Fruit fly (Drosophila melanogaster) whole organism, embryonic: Measurements from ENCODE around the gene CG31259.

Source experiments
- ATbp ChIP-seq: fragments of 200-800 bp; sonication (Bioruptor generic); optimal IDR thresholded peaks from 2 replicates; lab custom pipeline; 2017; ENCODE audit warnings: missing biosample characterization, mild to moderate bottlenecking, missing genetic modification characterization, missing genetic modification reagents
- BEAF-32 ChIP-seq: fragments of 200-800 bp; sonication (Bioruptor generic); optimal IDR thresholded peaks from 3 replicates; lab custom pipeline; 2017; ENCODE audit warnings: missing biosample characterization, missing genetic modification characterization, mild to moderate bottlenecking, moderate library complexity, missing genetic modification reagents
- Bgb ChIP-seq: fragments of 200-800 bp; sonication (Bioruptor generic); IDR thresholded peaks from 2 replicates; pipeline ENCODE4 v1.3.6; 2022; ENCODE audit warnings: missing biosample characterization, missing genetic modification characterization; ENCODE audit not compliant: partially characterized antibody
- CG12299 ChIP-seq: fragments of 200-800 bp; sonication (Bioruptor generic); optimal IDR thresholded peaks from 2 replicates; lab custom pipeline; 2018; ENCODE audit warnings: missing biosample characterization, mild to moderate bottlenecking, missing genetic modification characterization
- CG12659 ChIP-seq: fragments of 200-800 bp; sonication (Bioruptor generic); optimal IDR thresholded peaks from 3 replicates; lab custom pipeline; 2017; ENCODE audit warnings: mild to moderate bottlenecking, missing biosample characterization, missing genetic modification reagents, missing genetic modification characterization
- CG13296 ChIP-seq: fragments of 200-800 bp; sonication (Bioruptor generic); optimal IDR thresholded peaks from 3 replicates; lab custom pipeline; 2018; ENCODE audit warnings: missing biosample characterization, mild to moderate bottlenecking, missing genetic modification characterization
- CG17186 ChIP-seq: fragments of 200-800 bp; sonication (Bioruptor generic); optimal IDR thresholded peaks from 3 replicates; lab custom pipeline; 2017; ENCODE audit warnings: missing biosample characterization, missing genetic modification reagents, missing genetic modification characterization
- CG1832 ChIP-seq: fragments of 200-800 bp; sonication (Bioruptor generic); optimal IDR thresholded peaks from 2 replicates; lab custom pipeline; 2017; ENCODE audit warnings: missing biosample characterization, mild to moderate bottlenecking, missing genetic modification characterization, inconsistent platforms
- CG3838 ChIP-seq: fragments of 200-800 bp; sonication (Bioruptor generic); optimal IDR thresholded peaks from 3 replicates; lab custom pipeline; 2016; ENCODE audit warnings: missing biosample characterization, missing genetic modification characterization
- CG43689 ChIP-seq: fragments of 200-800 bp; sonication (Bioruptor generic); IDR thresholded peaks from 2 replicates; pipeline ENCODE4 v1.3.6; 2022; ENCODE audit warnings: missing biosample characterization, missing genetic modification characterization
- CG4404 ChIP-seq: fragments of 200-800 bp; sonication (Bioruptor generic); IDR thresholded peaks from 2 replicates; pipeline ENCODE4 v1.3.6; 2022; ENCODE audit warnings: missing biosample characterization, missing genetic modification characterization
- CG6854 ChIP-seq: fragments of 200-800 bp; sonication (Bioruptor generic); optimal IDR thresholded peaks from 3 replicates; lab custom pipeline; 2017; ENCODE audit warnings: missing biosample characterization, mild to moderate bottlenecking, missing genetic modification characterization
- CG9797 ChIP-seq: fragments of 200-800 bp; sonication (Bioruptor generic); optimal IDR thresholded peaks from 3 replicates; lab custom pipeline; 2018; ENCODE audit warnings: missing biosample characterization, mild to moderate bottlenecking, missing genetic modification characterization
- CHES-1-like ChIP-seq: fragments of 200-800 bp; sonication (Bioruptor generic); optimal IDR thresholded peaks from 2 replicates; lab custom pipeline; 2016; ENCODE audit warnings: missing biosample characterization, missing genetic modification characterization
- CrebB ChIP-seq: fragments of 200-800 bp; sonication (Bioruptor generic); optimal IDR thresholded peaks from 3 replicates; lab custom pipeline; 2018; ENCODE audit warnings: missing biosample characterization, mild to moderate bottlenecking, missing genetic modification characterization
- Dp ChIP-seq: fragments of 200-800 bp; sonication (Bioruptor generic); optimal IDR thresholded peaks from 2 replicates; lab custom pipeline; 2018; ENCODE audit warnings: missing biosample characterization, mild to moderate bottlenecking, missing genetic modification characterization, moderate library complexity
- E2f2 ChIP-seq: fragments of 200-800 bp; sonication (Bioruptor generic); IDR thresholded peaks from 2 replicates; pipeline ENCODE4 v1.3.6; 2022; ENCODE audit warnings: missing biosample characterization, missing genetic modification characterization
- Eip74EF ChIP-seq, 2 experiments: fragments of 200-800 bp in 1 of 2; fragments of >200 bp in 1 of 2; sonication (Bioruptor generic) in 1 of 2; optimal IDR thresholded peaks; 2 replicates each; lab custom pipeline; 2017 to 2019; ENCODE audit warnings: missing biosample characterization in 2 of 2, missing genetic modification characterization in 2 of 2, mild to moderate bottlenecking in 1 of 2, moderate library complexity in 1 of 2
- Gsc ChIP-seq: fragments of 200-800 bp; sonication (Bioruptor generic); IDR thresholded peaks from 2 replicates; pipeline ENCODE4 v1.3.6; 2022; ENCODE audit warnings: missing biosample characterization, missing genetic modification characterization
- Gug ChIP-seq: fragments of 200-800 bp; sonication (Bioruptor generic); IDR thresholded peaks from 4 replicates; pipeline ENCODE4 v1.3.6; 2022; ENCODE audit warnings: missing biosample characterization, missing genetic modification characterization
- Hmx ChIP-seq: fragments of 200-800 bp; sonication (Bioruptor generic); optimal IDR thresholded peaks from 2 replicates; lab custom pipeline; 2016; ENCODE audit warnings: missing biosample characterization, missing genetic modification characterization
- Meics ChIP-seq: fragments of 200-800 bp; sonication (Bioruptor generic); optimal IDR thresholded peaks from 2 replicates; lab custom pipeline; 2017; ENCODE audit warnings: missing biosample characterization, mild to moderate bottlenecking, missing genetic modification characterization
- Mrtf ChIP-seq: fragments of 200-800 bp; sonication (Bioruptor generic); IDR thresholded peaks from 3 replicates; pipeline ENCODE4 v1.3.6; 2022; ENCODE audit warnings: missing biosample characterization, missing genetic modification characterization
- Pdp1 ChIP-seq, 2 experiments: fragments of 200-800 bp; sonication (Bioruptor generic); optimal IDR thresholded peaks; 3 replicates each; lab custom pipeline; 2016; ENCODE audit warnings: missing biosample characterization in 2 of 2, missing genetic modification characterization in 2 of 2, mild to moderate bottlenecking in 1 of 2, moderate library complexity in 1 of 2
- TFAM ChIP-seq: fragments of 200-800 bp; sonication (Bioruptor generic); optimal IDR thresholded peaks from 2 replicates; lab custom pipeline; 2017; ENCODE audit warnings: missing biosample characterization, missing genetic modification characterization, inconsistent platforms
- Taf1 ChIP-seq: fragments of 200-800 bp; sonication (Bioruptor generic); IDR thresholded peaks from 2 replicates; pipeline ENCODE4 v1.3.6; 2022; ENCODE audit warnings: missing biosample characterization, missing genetic modification characterization
- bowl ChIP-seq: fragments of 200-800 bp; sonication (Bioruptor generic); IDR thresholded peaks from 2 replicates; pipeline ENCODE4 v1.3.6; 2022; ENCODE audit warnings: missing biosample characterization, missing genetic modification characterization
- chinmo ChIP-seq: fragments of 200-800 bp; sonication (Bioruptor generic); IDR thresholded peaks from 4 replicates; pipeline ENCODE4 v1.3.6; 2022; ENCODE audit warnings: missing biosample characterization, missing genetic modification characterization; ENCODE audit not compliant: partially characterized antibody
- cwo ChIP-seq: fragments of 200-800 bp; sonication (Bioruptor generic); optimal IDR thresholded peaks from 3 replicates; lab custom pipeline; 2017; ENCODE audit warnings: missing biosample characterization, missing genetic modification characterization, mild to moderate bottlenecking, moderate library complexity, missing genetic modification reagents
- dpn ChIP-seq, 2 experiments: fragments of 200-800 bp; sonication (Bioruptor generic); optimal IDR thresholded peaks; 3 replicates each; lab custom pipeline; 2016; ENCODE audit warnings: missing biosample characterization in 2 of 2, missing genetic modification characterization in 2 of 2
- en ChIP-seq: fragments of 200-800 bp; sonication (Bioruptor generic); optimal IDR thresholded peaks from 2 replicates; lab custom pipeline; 2016; ENCODE audit warnings: missing biosample characterization, missing genetic modification characterization
- gem ChIP-seq: fragments of 200-800 bp; sonication (Bioruptor generic); optimal IDR thresholded peaks from 2 replicates; lab custom pipeline; 2019; ENCODE audit warnings: missing biosample characterization, mild to moderate bottlenecking, missing genetic modification characterization, moderate library complexity
- gfzf ChIP-seq: fragments of 200-800 bp; sonication (Bioruptor generic); optimal IDR thresholded peaks from 2 replicates; lab custom pipeline; 2016; ENCODE audit warnings: missing biosample characterization, mild to moderate bottlenecking, missing genetic modification characterization, moderate library complexity
- hbn ChIP-seq: fragments of 200-800 bp; sonication (Bioruptor generic); IDR thresholded peaks from 2 replicates; pipeline ENCODE4 v1.3.6; 2022; ENCODE audit warnings: missing biosample characterization, missing genetic modification characterization; ENCODE audit not compliant: partially characterized antibody
- her ChIP-seq: fragments of 200-800 bp; sonication (Bioruptor generic); optimal IDR thresholded peaks from 2 replicates; lab custom pipeline; 2016; ENCODE audit warnings: missing biosample characterization, missing genetic modification characterization
- hkb ChIP-seq, 2 experiments: fragments of 200-800 bp in 1 of 2; fragments of >200 bp in 1 of 2; sonication (Bioruptor generic) in 1 of 2; IDR thresholded peaks in 1 of 2; optimal IDR thresholded peaks in 1 of 2; 2 replicates each; pipeline versions ENCODE4 v1.3.6 to Lab custom; 2017 to 2022; ENCODE audit warnings: missing biosample characterization in 1 of 2, missing genetic modification characterization in 1 of 2
- pfk ChIP-seq: fragments of 200-800 bp; sonication (Bioruptor generic); optimal IDR thresholded peaks from 2 replicates; lab custom pipeline; 2018; ENCODE audit warnings: missing biosample characterization, mild to moderate bottlenecking, missing genetic modification characterization, moderate library complexity
- pzg ChIP-seq: fragments of 200-800 bp; sonication (Bioruptor generic); optimal IDR thresholded peaks from 3 replicates; lab custom pipeline; 2018; ENCODE audit warnings: missing biosample characterization, mild to moderate bottlenecking, missing genetic modification characterization, moderate library complexity
- run ChIP-seq: fragments of 200-800 bp; sonication (Bioruptor generic); optimal IDR thresholded peaks from 3 replicates; lab custom pipeline; 2018; ENCODE audit warnings: missing biosample characterization, mild to moderate bottlenecking, missing genetic modification characterization
- scrt ChIP-seq: fragments of 200-800 bp; sonication (Bioruptor generic); optimal IDR thresholded peaks from 2 replicates; lab custom pipeline; 2018; ENCODE audit warnings: missing biosample characterization, mild to moderate bottlenecking, missing genetic modification characterization, moderate library complexity
- sens ChIP-seq: fragments of 200-800 bp; sonication (Bioruptor generic); peaks from one replicate; lab custom pipeline; 2016; ENCODE audit warnings: missing biosample characterization, missing genetic modification characterization
- so ChIP-seq: fragments of 200-800 bp; sonication (Bioruptor generic); IDR thresholded peaks from 3 replicates; pipeline ENCODE4 v1.3.6; 2022; ENCODE audit warnings: missing biosample characterization, missing genetic modification characterization
- tup ChIP-seq: fragments of 200-800 bp; sonication (Bioruptor generic); optimal IDR thresholded peaks from 2 replicates; lab custom pipeline; 2016; ENCODE audit warnings: missing biosample characterization, mild to moderate bottlenecking, missing genetic modification characterization, moderate library complexity
- vvl ChIP-seq: fragments of 200-800 bp; sonication (Bioruptor generic); IDR thresholded peaks from 2 replicates; pipeline ENCODE4 v1.3.6; 2022; ENCODE audit warnings: missing biosample characterization, missing genetic modification characterization

CG31259 gene

dm6 chr3R:8561522-8561921 is 37.8 kb downstream of the CG31259 start, which contains the start of gene pch2:
TSS of gene pch2 (minus strand) at chr3R:8561764.
- no peak for TF ChIP-seq Meics
- no peak for TF ChIP-seq Gug
- TF ChIP-seq chinmo (GFP tag; lab: Robert Waterston, UW): no peak
- peak; percentile 35 for TF ChIP-seq scrt (GFP tag; lab: Kevin White, UChicago)
- TF ChIP-seq CG12299 (tag; lab: Kevin White, UChicago): no peak
- TF ChIP-seq Dp (GFP tag; lab: Kevin White, UChicago): peak; percentile 66
- peak; percentile 11 for TF ChIP-seq sens (GFP tag; lab: Kevin White, UChicago)
- TF ChIP-seq pfk (GFP tag; lab: Kevin White, UChicago): no peak
- no peak for TF ChIP-seq vvl (GFP tag; lab: Robert Waterston, UW)
- no peak for TF ChIP-seq Taf1 (GFP tag; lab: Robert Waterston, UW)
- TF ChIP-seq gfzf (GFP tag; lab: Kevin White, UChicago): peak; percentile 55
- no peak for TF ChIP-seq CG12659 (GFP tag; lab: Kevin White, UChicago)
- no peak for TF ChIP-seq CG1832 (GFP tag; lab: Kevin White, UChicago)
- TF ChIP-seq hkb (optimal IDR thresholded peaks at IDR 0.05; lab: Kevin White, UChicago): no peak
- no peak for TF ChIP-seq hkb (GFP tag; IDR thresholded peaks at IDR 0.05; lab: Robert Waterston, UW)
- TF ChIP-seq CG4404 (GFP tag; lab: Robert Waterston, UW): no peak
- no peak for TF ChIP-seq dpn (GFP tag; optimal IDR thresholded peaks at IDR 0.05; lab: Kevin White, UChicago)
- TF ChIP-seq Mrtf (GFP tag; lab: Robert Waterston, UW): no peak
- TF ChIP-seq CG6854 (GFP tag; lab: Kevin White, UChicago): no peak
- no peak for TF ChIP-seq bowl (GFP tag; lab: Robert Waterston, UW)
- no peak for TF ChIP-seq Eip74EF (GFP tag; optimal IDR thresholded peaks at IDR 0.05; lab: Kevin White, UChicago)
- no peak for TF ChIP-seq gem
- no peak for TF ChIP-seq Hmx (GFP tag; lab: Kevin White, UChicago)
- TF ChIP-seq Gsc: no peak
- TF ChIP-seq Bgb (GFP tag; lab: Robert Waterston, UW): no peak
- TF ChIP-seq pzg (GFP tag; lab: Kevin White, UChicago): peak; percentile 16
- no peak for TF ChIP-seq CG3838 (GFP tag; lab: Kevin White, UChicago)
- TF ChIP-seq her (GFP tag; lab: Kevin White, UChicago): no peak
- no peak for TF ChIP-seq en (GFP tag; lab: Kevin White, UChicago)
- TF ChIP-seq CG17186 (GFP tag; lab: Kevin White, UChicago): no peak
- peak; percentile 76 for TF ChIP-seq E2f2 (GFP tag; lab: Robert Waterston, UW)
- TF ChIP-seq so (GFP tag; lab: Robert Waterston, UW): no peak
- no peak for TF ChIP-seq tup (GFP tag; lab: Kevin White, UChicago)
- TF ChIP-seq CG9797 (GFP tag; lab: Kevin White, UChicago): peak; percentile 28
- TF ChIP-seq BEAF-32: no peak
- no peak for TF ChIP-seq CHES-1-like (GFP tag; lab: Kevin White, UChicago)
- TF ChIP-seq hbn (GFP tag; lab: Robert Waterston, UW): no peak
- TF ChIP-seq CG13296 (GFP tag; lab: Kevin White, UChicago): no peak
- no peak for TF ChIP-seq TFAM (GFP tag; lab: Kevin White, UChicago)
- no peak for TF ChIP-seq Pdp1 (GFP tag; optimal IDR thresholded peaks at IDR 0.05; lab: Kevin White, UChicago)
- TF ChIP-seq ATbp: no peak
- TF ChIP-seq cwo (GFP tag; lab: Kevin White, UChicago): no peak
- TF ChIP-seq CG43689 (GFP tag; lab: Robert Waterston, UW): no peak
- TF ChIP-seq run: no peak
- TF ChIP-seq CrebB: no peak
